Fruit fly (Drosophila melanogaster) whole organism, embryonic: ENCODE data around the gene CG13248.
A peak's percentile ranks its signal among the peaks of the same experiment; 100 is the strongest.

Experiments used
- Abd-B ChIP-seq: fragments of 200-800 bp; sonication (Bioruptor generic); optimal IDR thresholded peaks from 2 replicates; lab custom pipeline; 2018; ENCODE audit warnings: missing biosample characterization, mild to moderate bottlenecking, missing genetic modification characterization, moderate library complexity
- Atf3 ChIP-seq: fragments of 200-800 bp; sonication (Bioruptor generic); optimal IDR thresholded peaks from 3 replicates; lab custom pipeline; 2016; ENCODE audit warnings: missing biosample characterization, missing genetic modification characterization
- BEAF-32 ChIP-seq: fragments of 200-800 bp; sonication (Bioruptor generic); optimal IDR thresholded peaks from 3 replicates; lab custom pipeline; 2017; ENCODE audit warnings: missing biosample characterization, missing genetic modification characterization, mild to moderate bottlenecking, moderate library complexity, missing genetic modification reagents
- CG10321 ChIP-seq: fragments of 200-800 bp; sonication (Bioruptor generic); IDR thresholded peaks from 2 replicates; pipeline ENCODE4 v1.3.6; 2022; ENCODE audit warnings: missing biosample characterization, missing genetic modification characterization
- CG10654 ChIP-seq: fragments of 200-800 bp; sonication (Bioruptor generic); optimal IDR thresholded peaks from 2 replicates; lab custom pipeline; 2016; ENCODE audit warnings: missing biosample characterization, missing genetic modification characterization
- CG12104 ChIP-seq: fragments of 200-800 bp; sonication (Bioruptor generic); optimal IDR thresholded peaks from 3 replicates; lab custom pipeline; 2016; ENCODE audit warnings: missing biosample characterization, missing genetic modification characterization
- CG14710 ChIP-seq: fragments of 200-800 bp; sonication (Bioruptor generic); optimal IDR thresholded peaks from 3 replicates; lab custom pipeline; 2019; ENCODE audit warnings: missing biosample characterization, mild to moderate bottlenecking, missing genetic modification characterization, moderate library complexity
- CG1602 ChIP-seq: fragments of 200-800 bp; sonication (Bioruptor generic); optimal IDR thresholded peaks from 3 replicates; lab custom pipeline; 2016; ENCODE audit warnings: missing biosample characterization, missing genetic modification characterization
- CG17802 ChIP-seq: fragments of 200-800 bp; sonication (Bioruptor generic); optimal IDR thresholded peaks from 2 replicates; lab custom pipeline; 2018; ENCODE audit warnings: missing biosample characterization, mild to moderate bottlenecking, missing genetic modification characterization, moderate library complexity
- CG17829 ChIP-seq: fragments of 200-800 bp; optimal IDR thresholded peaks from 2 replicates; lab custom pipeline; 2019; ENCODE audit warnings: missing biosample characterization, mild to moderate bottlenecking, missing genetic modification characterization, moderate library complexity
- CG1792 ChIP-seq: fragments of 200-800 bp; sonication (Bioruptor generic); optimal IDR thresholded peaks from 2 replicates; lab custom pipeline; 2016; ENCODE audit warnings: missing biosample characterization, missing genetic modification characterization
- CG18619 ChIP-seq: fragments of 200-800 bp; sonication (Bioruptor generic); optimal IDR thresholded peaks from 3 replicates; lab custom pipeline; 2017; ENCODE audit warnings: missing biosample characterization, mild to moderate bottlenecking, missing genetic modification characterization
- CG2129 ChIP-seq: fragments of 200-800 bp; sonication (Bioruptor generic); IDR thresholded peaks from 2 replicates; pipeline ENCODE4 v1.3.6; 2022; ENCODE audit warnings: missing biosample characterization, missing genetic modification characterization; ENCODE audit not compliant: partially characterized antibody
- CG2889 ChIP-seq: fragments of 200-800 bp; sonication (Bioruptor generic); IDR thresholded peaks from 3 replicates; pipeline ENCODE4 v1.3.6; 2022; ENCODE audit warnings: missing biosample characterization, missing genetic modification characterization
- CG30403 ChIP-seq: fragments of 200-800 bp; sonication (Bioruptor generic); optimal IDR thresholded peaks from 3 replicates; lab custom pipeline; 2016; ENCODE audit warnings: missing biosample characterization, missing genetic modification characterization
- CG33213 ChIP-seq: fragments of 200-800 bp; sonication (Bioruptor generic); optimal IDR thresholded peaks from 3 replicates; lab custom pipeline; 2016; ENCODE audit warnings: missing biosample characterization, missing genetic modification characterization
- CG7928 ChIP-seq: fragments of 200-800 bp; sonication (Bioruptor generic); optimal IDR thresholded peaks from 2 replicates; lab custom pipeline; 2017; ENCODE audit warnings: missing biosample characterization, mild to moderate bottlenecking, missing genetic modification characterization
- CG8924 ChIP-seq: fragments of 200-800 bp; optimal IDR thresholded peaks from 3 replicates; lab custom pipeline; 2019; ENCODE audit warnings: missing biosample characterization, mild to moderate bottlenecking, missing genetic modification characterization, moderate library complexity
- CrebB ChIP-seq: fragments of 200-800 bp; sonication (Bioruptor generic); optimal IDR thresholded peaks from 3 replicates; lab custom pipeline; 2018; ENCODE audit warnings: missing biosample characterization, mild to moderate bottlenecking, missing genetic modification characterization
- Deaf1 ChIP-seq: fragments of 200-800 bp; optimal IDR thresholded peaks from 3 replicates; lab custom pipeline; 2019; ENCODE audit warnings: missing biosample characterization, mild to moderate bottlenecking, missing genetic modification characterization, moderate library complexity
- Dll ChIP-seq: fragments of 200-800 bp; sonication (Bioruptor generic); IDR thresholded peaks from 4 replicates; pipeline ENCODE4 v1.3.6; 2022; ENCODE audit warnings: missing biosample characterization, missing genetic modification characterization; ENCODE audit not compliant: partially characterized antibody
- Doc2 ChIP-seq: fragments of 200-800 bp; sonication (Bioruptor generic); IDR thresholded peaks from 2 replicates; pipeline ENCODE4 v1.3.6; 2022; ENCODE audit warnings: missing biosample characterization, missing genetic modification characterization
- E2f2 ChIP-seq: fragments of 200-800 bp; sonication (Bioruptor generic); IDR thresholded peaks from 2 replicates; pipeline ENCODE4 v1.3.6; 2022; ENCODE audit warnings: missing biosample characterization, missing genetic modification characterization
- Hsf ChIP-seq: fragments of 200-800 bp; sonication (Bioruptor generic); optimal IDR thresholded peaks from 3 replicates; lab custom pipeline; 2016; ENCODE audit warnings: missing biosample characterization, missing genetic modification characterization
- Lpt ChIP-seq: fragments of >200 bp; optimal IDR thresholded peaks from 2 replicates; lab custom pipeline; 2018; ENCODE audit warnings: missing biosample characterization, missing genetic modification characterization
- MBD-R2 ChIP-seq: fragments of 200-800 bp; sonication (Bioruptor generic); IDR thresholded peaks from 2 replicates; pipeline ENCODE4 v1.3.6; 2022; ENCODE audit warnings: missing biosample characterization, missing genetic modification characterization
- Mrtf ChIP-seq: fragments of 200-800 bp; sonication (Bioruptor generic); IDR thresholded peaks from 3 replicates; pipeline ENCODE4 v1.3.6; 2022; ENCODE audit warnings: missing biosample characterization, missing genetic modification characterization
- NC2β ChIP-seq: fragments of 200-800 bp; sonication (Bioruptor generic); optimal IDR thresholded peaks from 2 replicates; lab custom pipeline; 2016; ENCODE audit warnings: missing biosample characterization, missing genetic modification characterization
- Sox102F ChIP-seq: fragments of 200-800 bp; sonication (Bioruptor generic); optimal IDR thresholded peaks from 2 replicates; lab custom pipeline; 2018; ENCODE audit warnings: missing biosample characterization, mild to moderate bottlenecking, missing genetic modification characterization, moderate library complexity
- amos ChIP-seq: fragments of 200-800 bp; sonication (Bioruptor generic); IDR thresholded peaks from 2 replicates; pipeline ENCODE4 v1.3.6; 2022; ENCODE audit warnings: missing biosample characterization, missing genetic modification characterization; ENCODE audit not compliant: partially characterized antibody
- bbx ChIP-seq: fragments of 200-800 bp; sonication (Bioruptor generic); IDR thresholded peaks from 2 replicates; pipeline ENCODE4 v1.3.6; 2022; ENCODE audit warnings: missing biosample characterization, missing genetic modification characterization; ENCODE audit not compliant: partially characterized antibody
- bowl ChIP-seq: fragments of 200-800 bp; sonication (Bioruptor generic); IDR thresholded peaks from 2 replicates; pipeline ENCODE4 v1.3.6; 2022; ENCODE audit warnings: missing biosample characterization, missing genetic modification characterization
- chif ChIP-seq, 2 experiments: fragments of 200-800 bp; sonication (Bioruptor generic); optimal IDR thresholded peaks; 3 replicates each; lab custom pipeline; 2016; ENCODE audit warnings: missing biosample characterization in 2 of 2, missing genetic modification characterization in 2 of 2
- chn ChIP-seq: fragments of 200-800 bp; sonication (Bioruptor generic); optimal IDR thresholded peaks from 2 replicates; lab custom pipeline; 2016; ENCODE audit warnings: missing biosample characterization, missing genetic modification characterization
- crc ChIP-seq: fragments of 200-800 bp; sonication (Bioruptor generic); optimal IDR thresholded peaks from 2 replicates; lab custom pipeline; 2016; ENCODE audit warnings: missing biosample characterization, missing genetic modification characterization
- fd3F ChIP-seq: fragments of 200-800 bp; sonication (Bioruptor generic); optimal IDR thresholded peaks from 2 replicates; lab custom pipeline; 2018; ENCODE audit warnings: missing biosample characterization, mild to moderate bottlenecking, missing genetic modification characterization, moderate library complexity
- fru ChIP-seq: fragments of >200 bp; optimal IDR thresholded peaks from 2 replicates; lab custom pipeline; 2017
- ftz-f1 ChIP-seq: fragments of 200-800 bp; sonication (Bioruptor generic); optimal IDR thresholded peaks from 2 replicates; lab custom pipeline; 2016; ENCODE audit warnings: missing biosample characterization, missing genetic modification characterization
- gce ChIP-seq: fragments of 200-800 bp; sonication (Bioruptor generic); IDR thresholded peaks from 3 replicates; pipeline ENCODE4 v1.3.6; 2022; ENCODE audit warnings: missing biosample characterization, missing genetic modification characterization
- hth ChIP-seq: fragments of >200 bp; optimal IDR thresholded peaks from 2 replicates; lab custom pipeline; 2017; ENCODE audit warnings: inconsistent platforms
- lola ChIP-seq, 3 experiments: fragments of >200 bp in 2 of 3; fragments of 200-800 bp in 1 of 3; sonication (Bioruptor generic) in 1 of 3; optimal IDR thresholded peaks; 2 replicates each; lab custom pipeline; 2017 to 2019; ENCODE audit warnings: missing biosample characterization in 3 of 3, missing genetic modification characterization in 3 of 3, mild to moderate bottlenecking in 1 of 3, moderate library complexity in 1 of 3
- lov ChIP-seq, 2 experiments: fragments of 200-800 bp in 1 of 2; fragments of >200 bp in 1 of 2; sonication (Bioruptor generic) in 1 of 2; IDR thresholded peaks in 1 of 2; optimal IDR thresholded peaks in 1 of 2; 2 replicates in 1 of 2; 3 replicates in 1 of 2; pipeline versions ENCODE4 v1.3.6 to Lab custom; 2017 to 2022; ENCODE audit warnings: missing biosample characterization in 1 of 2, missing genetic modification characterization in 1 of 2
- nom ChIP-seq: fragments of 200-800 bp; sonication (Bioruptor generic); optimal IDR thresholded peaks from 2 replicates; lab custom pipeline; 2017; ENCODE audit warnings: missing biosample characterization, missing genetic modification characterization, mild to moderate bottlenecking, moderate library complexity, missing genetic modification reagents
- otp ChIP-seq: fragments of 200-800 bp; sonication (Bioruptor generic); IDR thresholded peaks from 3 replicates; pipeline ENCODE4, ENCODE4 v1.3.6; 2022; ENCODE audit warnings: missing biosample characterization, missing genetic modification characterization
- ro ChIP-seq: fragments of 200-800 bp; sonication (Bioruptor generic); IDR thresholded peaks from 2 replicates; pipeline ENCODE4 v1.3.6; 2022; ENCODE audit warnings: missing biosample characterization, missing genetic modification characterization
- tin ChIP-seq: fragments of 200-800 bp; sonication (Bioruptor generic); optimal IDR thresholded peaks from 3 replicates; lab custom pipeline; 2016; ENCODE audit warnings: missing biosample characterization, missing genetic modification characterization
- toy ChIP-seq: fragments of 200-800 bp; sonication (Bioruptor generic); IDR thresholded peaks from 2 replicates; pipeline ENCODE4 v1.3.6; 2022; ENCODE audit warnings: missing biosample characterization, missing genetic modification characterization
- vvl ChIP-seq: fragments of 200-800 bp; sonication (Bioruptor generic); IDR thresholded peaks from 2 replicates; pipeline ENCODE4 v1.3.6; 2022; ENCODE audit warnings: missing biosample characterization, missing genetic modification characterization

CG13248 gene

dm6 chr3L:20441632-20442469 is 31.5 kb upstream of the CG13248 start, which contains the start of gene CG5910 (continued):
- TF ChIP-seq Sox102F (GFP tag; lab: Kevin White, UChicago) (peak; percentile 88), CG30403 (peak; percentile 89), bowl (GFP tag; lab: Robert Waterston, UW) (no peak), crc (GFP tag; lab: Kevin White, UChicago) (no peak), fd3F (GFP tag; lab: Kevin White, UChicago) (peak; percentile 79), gce (GFP tag; lab: Robert Waterston, UW) (0 out of 3 replicates have a peak, but pooled peaks have one; percentile 52), hth (lab: Kevin White, UChicago) (no peak), CG1602 (GFP tag; lab: Kevin White, UChicago) (peak; percentile 76), vvl (GFP tag; lab: Robert Waterston, UW) (peak; percentile 87), BEAF-32 (GFP tag; lab: Kevin White, UChicago) (no peak), CG2889 (GFP tag; lab: Robert Waterston, UW) (0 out of 3 replicates have a peak, but pooled peaks have one; percentile 56), MBD-R2 (GFP tag; lab: Robert Waterston, UW) (no peak), Deaf1 (tag; lab: Kevin White, UChicago) (peak; percentile 88), Doc2 (GFP tag; lab: Robert Waterston, UW) (no peak), ro (peak; percentile 68; the same call in 1 of the 2 replicates), CG10321 (GFP tag; lab: Robert Waterston, UW) (no peak), lola (GFP tag; optimal IDR thresholded peaks at IDR 0.05; lab: Kevin White, UChicago) (peak in 1 of 3 experiments; percentile 93), chn (GFP tag; lab: Kevin White, UChicago) (no peak), toy (GFP tag; lab: Robert Waterston, UW) (peak; percentile 36; the same call in 1 of the 2 replicates), Mrtf (GFP tag; lab: Robert Waterston, UW) (peak; percentile 64; the same call in 2 of the 3 replicates), CG8924 (tag; lab: Kevin White, UChicago) (peak; percentile 95), Lpt (GFP tag; lab: Kevin White, UChicago) (no peak), tin (GFP tag; lab: Kevin White, UChicago) (peak; percentile 83), E2f2 (GFP tag; lab: Robert Waterston, UW) (peak; percentile 37; the same call in 1 of the 2 replicates), CG1792 (GFP tag; lab: Kevin White, UChicago) (no peak), otp (GFP tag; lab: Robert Waterston, UW) (no peak), CG18619 (GFP tag; lab: Kevin White, UChicago) (peak; percentile 93), CG33213 (GFP tag; lab: Kevin White, UChicago) (no peak), NC2β (GFP tag; lab: Kevin White, UChicago) (no peak), CG7928 (GFP tag; lab: Kevin White, UChicago) (peak; percentile 58), amos (GFP tag; lab: Robert Waterston, UW) (no peak), ftz-f1 (no peak), Atf3 (GFP tag; lab: Kevin White, UChicago) (peak; percentile 1), CG2129 (GFP tag; lab: Robert Waterston, UW) (no peak), fru (lab: Kevin White, UChicago) (no peak), CG17802 (peak; percentile 35), CG10654 (GFP tag; lab: Kevin White, UChicago) (peak; percentile 76), lov (optimal IDR thresholded peaks at IDR 0.05; lab: Kevin White, UChicago) (no peak), lov (GFP tag; IDR thresholded peaks at IDR 0.05; lab: Robert Waterston, UW) (no peak), CG14710 (tag; lab: Kevin White, UChicago) (peak; percentile 93), nom (GFP tag; lab: Kevin White, UChicago) (peak; percentile 40), Dll (no peak), CG17829 (peak; percentile 94), Abd-B (peak; percentile 89), CrebB (peak; percentile 81), chif (GFP tag; optimal IDR thresholded peaks at IDR 0.05; lab: Kevin White, UChicago) (peak in 1 of 2 experiments; percentile 3), bbx (GFP tag; lab: Robert Waterston, UW) (no peak), CG12104 (GFP tag; lab: Kevin White, UChicago) (peak; percentile 84), Hsf (GFP tag; lab: Kevin White, UChicago) (peak; percentile 40)
